Worm (Caenorhabditis elegans): Measurements from ENCODE around the gene ttbk-2.2.

- TF ChIP-seq nhr-28 (tag; optimal IDR thresholded peaks at IDR 0.05) (no peak), unc-62 (GFP tag; optimal IDR thresholded peaks at IDR 0.05) (no peak), lin-13 (tag; optimal IDR thresholded peaks at IDR 0.05) (no peak), mls-2 (tag; optimal IDR thresholded peaks at IDR 0.05) (peak; percentile 45), pha-4 (tag; optimal IDR thresholded peaks at IDR 0.05) (no peak), unc-39 (tag; optimal IDR thresholded peaks at IDR 0.05) (no peak), sptf-1 (tag; optimal IDR thresholded peaks at IDR 0.05) (peak; percentile 37), snpc-4 (tag; optimal IDR thresholded peaks at IDR 0.05) (no peak), lsy-2 (tag; optimal IDR thresholded peaks at IDR 0.05) (no peak)
These were observed 26.7 kb upstream of the ttbk-2.2 start for ce11 chrIV:5093462-5093861.
